Worm (Caenorhabditis elegans): Measurements from ENCODE around the gene slc-28.1.

DNA sequence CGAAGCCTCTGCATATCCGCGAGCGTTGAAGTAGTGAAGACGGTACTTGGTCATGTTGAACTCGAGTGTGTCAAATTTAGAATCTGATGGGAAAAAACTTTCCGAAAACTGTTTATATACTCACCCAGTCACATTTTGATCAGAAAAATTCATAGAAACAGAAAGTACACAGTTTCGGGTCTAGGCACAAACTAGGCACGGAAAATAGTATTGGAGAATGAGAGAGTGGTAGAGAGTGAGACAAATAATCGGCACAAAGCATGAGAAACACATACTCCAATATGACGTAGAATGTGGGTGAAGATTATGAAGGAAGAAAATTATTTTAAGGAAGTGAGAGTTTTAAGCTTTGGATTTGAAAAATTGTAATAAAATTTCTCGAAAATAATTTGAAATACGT is 4.8 kb downstream of the slc-28.1 start, which contains the start of gene gst-33:
- TF ChIP-seq hnd-1 (tag; optimal IDR thresholded peaks at IDR 0.05): no peak
- TF ChIP-seq hmg-4 (GFP tag; optimal IDR thresholded peaks at IDR 0.05): no peak
- TF ChIP-seq pes-1 (GFP tag; IDR thresholded peaks at IDR 0.05): no peak
- TF ChIP-seq ama-1 (optimal IDR thresholded peaks at IDR 0.05): no peak
- no peak for TF ChIP-seq ceh-36 (tag; optimal IDR thresholded peaks at IDR 0.05)
- no peak for TF ChIP-seq sea-1 (GFP tag; conservative IDR thresholded peaks at IDR 0.05)
- TF ChIP-seq F13C5.2 (tag; optimal IDR thresholded peaks at IDR 0.05): no peak

All from whole organism, early embryonic.